Fruit fly (Drosophila melanogaster) whole organism, pupa: ENCODE results near the gene Sc2.

Source experiments
- CG10348 ChIP-seq: fragments of 200-800 bp; sonication (Bioruptor generic); IDR thresholded peaks from 2 replicates; pipeline ENCODE4 v1.3.6; 2022; ENCODE audit warnings: missing biosample characterization, missing genetic modification characterization
- CG12605 ChIP-seq: fragments of 200-800 bp; sonication (Bioruptor generic); IDR thresholded peaks from 2 replicates; pipeline ENCODE4 v1.3.6; 2022; ENCODE audit warnings: missing biosample characterization, missing genetic modification characterization
- CG13204 ChIP-seq: fragments of 200-800 bp; sonication (Bioruptor generic); optimal IDR thresholded peaks from 2 replicates; lab custom pipeline; 2018; ENCODE audit warnings: missing biosample characterization, mild to moderate bottlenecking, missing genetic modification characterization, moderate library complexity
- CG14655 ChIP-seq: fragments of 200-800 bp; sonication (Bioruptor generic); optimal IDR thresholded peaks from 3 replicates; lab custom pipeline; 2017; ENCODE audit warnings: mild to moderate bottlenecking, missing biosample characterization, missing genetic modification reagents, missing genetic modification characterization
- CG15710 ChIP-seq: fragments of 200-800 bp; sonication (Bioruptor generic); optimal IDR thresholded peaks from 2 replicates; lab custom pipeline; 2018; ENCODE audit warnings: missing biosample characterization, mild to moderate bottlenecking, missing genetic modification characterization, moderate library complexity
- CG17806 ChIP-seq: fragments of 200-800 bp; sonication (Bioruptor generic); optimal IDR thresholded peaks from 2 replicates; lab custom pipeline; 2018; ENCODE audit warnings: missing biosample characterization, mild to moderate bottlenecking, missing genetic modification characterization, moderate library complexity
- CG32121 ChIP-seq: fragments of 200-800 bp; sonication (Bioruptor generic); IDR thresholded peaks from 2 replicates; pipeline ENCODE4 v1.3.6; 2022; ENCODE audit warnings: missing biosample characterization, missing genetic modification characterization
- CG34367 ChIP-seq: fragments of 200-800 bp; sonication (Bioruptor generic); optimal IDR thresholded peaks from 2 replicates; lab custom pipeline; 2018; ENCODE audit warnings: missing biosample characterization, mild to moderate bottlenecking, missing genetic modification characterization
- CG4496 ChIP-seq: fragments of 200-800 bp; sonication (Bioruptor generic); IDR thresholded peaks from 3 replicates; pipeline ENCODE4 v1.3.6; 2022; ENCODE audit warnings: missing biosample characterization, missing genetic modification characterization
- CG8159 ChIP-seq: fragments of 200-800 bp; sonication (Bioruptor generic); optimal IDR thresholded peaks from 3 replicates; lab custom pipeline; 2018; ENCODE audit warnings: missing biosample characterization, mild to moderate bottlenecking, missing genetic modification characterization, moderate library complexity
- CG8301 ChIP-seq: fragments of 200-800 bp; sonication (Bioruptor generic); optimal IDR thresholded peaks from 2 replicates; lab custom pipeline; 2018; ENCODE audit warnings: missing biosample characterization, mild to moderate bottlenecking, missing genetic modification characterization
- CG9948 ChIP-seq: fragments of 200-800 bp; sonication (Bioruptor generic); optimal IDR thresholded peaks from 2 replicates; lab custom pipeline; 2018; ENCODE audit warnings: missing biosample characterization, mild to moderate bottlenecking, missing genetic modification characterization, moderate library complexity
- D1 ChIP-seq: fragments of 200-800 bp; sonication (Bioruptor generic); optimal IDR thresholded peaks from 2 replicates; lab custom pipeline; 2018; ENCODE audit warnings: missing biosample characterization, mild to moderate bottlenecking, missing genetic modification characterization, moderate library complexity
- EcR ChIP-seq: fragments of 200-800 bp; sonication (Bioruptor generic); optimal IDR thresholded peaks from 3 replicates; lab custom pipeline; 2019; ENCODE audit warnings: missing biosample characterization, missing genetic modification characterization, mild to moderate bottlenecking, moderate library complexity, missing genetic modification reagents
- Ets98B ChIP-seq: fragments of 200-800 bp; sonication (Bioruptor generic); IDR thresholded peaks from 2 replicates; pipeline ENCODE4 v1.3.6; 2022; ENCODE audit warnings: missing biosample characterization, missing genetic modification characterization
- Pif1A ChIP-seq: fragments of 200-800 bp; sonication (Bioruptor generic); optimal IDR thresholded peaks from 3 replicates; lab custom pipeline; 2016; ENCODE audit warnings: missing biosample characterization, missing genetic modification characterization
- Pif1B ChIP-seq: fragments of 200-800 bp; sonication (Bioruptor generic); optimal IDR thresholded peaks from 3 replicates; lab custom pipeline; 2016; ENCODE audit warnings: missing biosample characterization, missing genetic modification characterization
- Snoo ChIP-seq: fragments of 200-800 bp; sonication (Bioruptor generic); optimal IDR thresholded peaks from 3 replicates; lab custom pipeline; 2017; ENCODE audit warnings: missing biosample characterization, mild to moderate bottlenecking, missing genetic modification characterization, inconsistent platforms
- fd96Ca ChIP-seq: fragments of 200-800 bp; sonication (Bioruptor generic); IDR thresholded peaks from 3 replicates; pipeline ENCODE4 v1.3.6; 2022; ENCODE audit warnings: missing biosample characterization, missing genetic modification characterization
- gl ChIP-seq: fragments of 200-800 bp; sonication (Bioruptor generic); optimal IDR thresholded peaks from 2 replicates; lab custom pipeline; 2018; ENCODE audit warnings: missing biosample characterization, mild to moderate bottlenecking, missing genetic modification characterization
- rn ChIP-seq: fragments of 200-800 bp; sonication (Bioruptor generic); IDR thresholded peaks from 2 replicates; pipeline ENCODE4 v1.3.6; 2022; ENCODE audit warnings: missing biosample characterization, missing genetic modification characterization

The Sc2 gene

DNA sequence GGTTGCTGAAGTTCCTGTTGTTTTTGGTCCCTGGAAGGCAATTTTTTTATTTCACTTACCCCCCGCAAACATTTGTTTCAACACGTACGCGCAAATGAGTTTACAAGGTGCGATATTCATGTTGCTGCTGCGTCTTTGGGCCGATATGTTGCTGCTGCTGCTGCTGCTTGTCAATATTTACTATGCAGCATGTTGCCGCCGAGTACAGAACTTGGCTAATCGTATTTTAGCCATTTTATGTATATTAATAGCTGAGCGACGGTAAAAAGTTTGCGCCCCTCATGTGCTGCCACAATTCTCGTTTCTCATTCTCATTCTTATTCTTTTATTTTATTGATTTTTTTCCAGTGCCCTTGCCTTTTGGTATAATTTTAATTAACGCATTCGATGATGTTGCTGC, 36.9 kb upstream of the Sc2 start:
- TF ChIP-seq CG15710 (tag; lab: Kevin White, UChicago) (no peak), CG13204 (GFP tag; lab: Kevin White, UChicago) (no peak), CG17806 (tag; lab: Kevin White, UChicago) (no peak), CG8301 (no peak), gl (no peak), CG14655 (no peak), CG12605 (no peak), Snoo (tag; lab: Kevin White, UChicago) (no peak), fd96Ca (GFP tag; lab: Robert Waterston, UW) (no peak)

DNA sequence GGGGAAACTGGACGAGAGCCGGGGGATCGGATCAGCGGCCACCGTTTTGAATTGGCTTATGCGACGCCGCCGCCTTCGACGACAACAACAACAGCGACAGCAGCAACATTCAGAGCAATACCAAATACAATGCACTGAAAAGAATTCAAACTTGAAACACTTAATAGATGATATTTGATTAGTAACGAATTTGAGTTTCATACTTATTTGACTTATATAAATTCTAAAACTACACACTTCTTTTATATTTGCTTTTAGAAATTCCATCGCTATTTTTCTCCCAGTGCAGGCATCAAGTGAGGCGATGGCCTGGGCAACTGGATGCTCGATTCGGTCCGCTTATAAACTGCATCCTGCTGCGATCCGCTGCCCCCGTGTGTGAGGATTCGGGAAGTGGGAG, 35.3 kb upstream of the Sc2 start:
- peak; percentile 48 for TF ChIP-seq Snoo (tag; lab: Kevin White, UChicago)
- peak; percentile 64 for TF ChIP-seq CG13204 (GFP tag; lab: Kevin White, UChicago)
- peak; percentile 63; the same call in 1 of the 3 replicates for TF ChIP-seq CG4496 (GFP tag; lab: Robert Waterston, UW)
- TF ChIP-seq CG15710 (tag; lab: Kevin White, UChicago) = peak; percentile 74
- peak; percentile 47 for TF ChIP-seq CG14655
- no peak for TF ChIP-seq CG32121 (GFP tag; lab: Robert Waterston, UW)
- TF ChIP-seq gl = peak; percentile 19
- peak; percentile 68 for TF ChIP-seq CG8159 (tag; lab: Kevin White, UChicago)
- TF ChIP-seq CG12605 = peak; percentile 58; the same call in 1 of the 2 replicates
- peak; percentile 66 for TF ChIP-seq CG17806 (tag; lab: Kevin White, UChicago)
- no peak for TF ChIP-seq fd96Ca (GFP tag; lab: Robert Waterston, UW)
- TF ChIP-seq Ets98B (GFP tag; lab: Robert Waterston, UW) = peak; percentile 54
- peak; percentile 38 for TF ChIP-seq Pif1B (GFP tag; lab: Kevin White, UChicago)
- peak; percentile 48 for TF ChIP-seq Pif1A (GFP tag; lab: Kevin White, UChicago)
- peak; percentile 67 for TF ChIP-seq CG9948 (tag; lab: Kevin White, UChicago)
- no peak for TF ChIP-seq CG10348
- peak; percentile 52 for TF ChIP-seq CG8301
- TF ChIP-seq D1 (tag; lab: Kevin White, UChicago) = peak; percentile 33
- TF ChIP-seq EcR (GFP tag; lab: Kevin White, UChicago) = no peak
- no peak for TF ChIP-seq rn (GFP tag; lab: Robert Waterston, UW)
- peak; percentile 71 for TF ChIP-seq CG34367 (tag; lab: Kevin White, UChicago)

DNA sequence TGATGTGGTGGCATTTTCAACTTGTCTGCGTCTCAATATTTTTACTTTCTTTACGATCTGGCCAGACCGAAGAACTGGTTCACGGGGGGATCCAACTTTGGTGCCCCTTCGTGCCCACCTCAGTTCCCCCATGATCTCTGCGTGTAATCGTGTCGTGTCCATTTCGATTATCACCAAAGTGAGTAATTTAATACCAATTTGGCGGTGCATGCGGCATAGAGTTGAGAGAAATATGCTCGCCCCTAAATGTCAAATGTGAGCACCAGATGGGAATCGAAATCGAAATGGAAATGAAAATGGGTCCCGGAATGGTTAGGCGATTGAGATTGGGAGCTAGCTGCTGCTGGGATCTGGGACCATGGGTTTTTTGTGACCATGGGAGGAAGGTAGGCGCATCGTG, 32.0 kb upstream of the Sc2 start:
- 0 out of 3 replicates have a peak, but pooled peaks have one; percentile 10 for TF ChIP-seq CG4496 (GFP tag; lab: Robert Waterston, UW)
- no peak for TF ChIP-seq CG12605

- TF ChIP-seq fd96Ca (GFP tag; lab: Robert Waterston, UW) (no peak), gl (no peak), Ets98B (GFP tag; lab: Robert Waterston, UW) (no peak), CG9948 (tag; lab: Kevin White, UChicago) (no peak), CG17806 (tag; lab: Kevin White, UChicago) (no peak), CG12605 (no peak)
These were observed 30.2 kb upstream of the Sc2 start for dm6 chr3L:3873094-3873493.

DNA sequence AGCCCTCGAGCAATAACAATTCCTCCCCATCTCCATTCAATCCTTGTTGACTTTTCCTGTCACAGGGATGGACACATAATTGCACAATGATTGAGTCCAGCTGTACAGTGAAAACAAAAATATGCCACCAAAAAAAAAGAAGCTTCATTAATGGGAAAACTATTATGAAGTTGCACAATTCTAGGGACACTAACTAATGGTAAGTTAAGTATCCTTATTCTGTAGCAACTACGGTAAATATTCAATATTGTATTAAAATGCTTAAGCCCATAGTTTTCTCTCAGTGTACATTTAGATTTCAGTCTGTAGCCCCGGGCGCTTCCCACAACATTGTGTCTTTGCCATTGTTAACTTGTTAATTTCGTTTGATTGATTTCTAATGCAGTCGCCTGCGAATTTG, 28.3 kb upstream of the Sc2 start:
- no peak for TF ChIP-seq Ets98B (GFP tag; lab: Robert Waterston, UW)
- TF ChIP-seq CG15710 (tag; lab: Kevin White, UChicago) = no peak
- TF ChIP-seq CG17806 (tag; lab: Kevin White, UChicago) = no peak
- no peak for TF ChIP-seq Pif1B (GFP tag; lab: Kevin White, UChicago)
- no peak for TF ChIP-seq CG34367 (tag; lab: Kevin White, UChicago)
- no peak for TF ChIP-seq fd96Ca (GFP tag; lab: Robert Waterston, UW)
- no peak for TF ChIP-seq D1 (tag; lab: Kevin White, UChicago)
- TF ChIP-seq CG13204 (GFP tag; lab: Kevin White, UChicago) = no peak
- TF ChIP-seq gl = no peak
- no peak for TF ChIP-seq EcR (GFP tag; lab: Kevin White, UChicago)
- no peak for TF ChIP-seq CG4496 (GFP tag; lab: Robert Waterston, UW)
- TF ChIP-seq CG32121 (GFP tag; lab: Robert Waterston, UW) = no peak
- TF ChIP-seq CG10348 = no peak

dm6 chr3L:3875996-3876395, 27.3 kb upstream of the Sc2 start:
- TF ChIP-seq CG12605 (no peak), CG17806 (tag; lab: Kevin White, UChicago) (no peak), D1 (tag; lab: Kevin White, UChicago) (no peak)

dm6 chr3L:3876861-3877260, 26.4 kb upstream of the Sc2 start:
- TF ChIP-seq CG4496 (GFP tag; lab: Robert Waterston, UW) (0 out of 3 replicates have a peak, but pooled peaks have one; percentile 27), gl (no peak), rn (GFP tag; lab: Robert Waterston, UW) (no peak)
